Worm (Caenorhabditis elegans) whole organism, late embryonic: ENCODE results near the gene fbxa-115.

Source experiments
- C08G9.2 ChIP-seq: sonication (generic microtip); optimal IDR thresholded peaks from 2 replicates; lab custom pipeline; 2016; ENCODE audit warnings: mild to moderate bottlenecking, missing genetic modification characterization, moderate library complexity, missing compliant biosample characterization
- T23F11.4 ChIP-seq: fragments of 200-800 bp; sonication (Bioruptor generic); optimal IDR thresholded peaks from 2 replicates; lab custom pipeline; 2018; ENCODE audit warnings: mild to moderate bottlenecking, missing genetic modification characterization, missing compliant biosample characterization
- ahr-1 ChIP-seq: sonication (generic microtip); optimal IDR thresholded peaks from 2 replicates; lab custom pipeline; 2016; ENCODE audit warnings: missing genetic modification characterization, missing compliant biosample characterization
- ceh-2 ChIP-seq: sonication (generic microtip); optimal IDR thresholded peaks from 2 replicates; lab custom pipeline; 2016; ENCODE audit warnings: missing genotype, missing genetic modification characterization, missing compliant biosample characterization
- ceh-24 ChIP-seq: sonication (generic microtip); optimal IDR thresholded peaks from 2 replicates; lab custom pipeline; 2016; ENCODE audit warnings: mild to moderate bottlenecking, missing genetic modification characterization, missing compliant biosample characterization
- ceh-34 ChIP-seq: sonication (generic microtip); optimal IDR thresholded peaks from 2 replicates; lab custom pipeline; 2016; ENCODE audit warnings: mild to moderate bottlenecking, missing genetic modification characterization, missing compliant biosample characterization
- ceh-48 ChIP-seq: sonication (generic microtip); optimal IDR thresholded peaks from 2 replicates; lab custom pipeline; 2016; ENCODE audit warnings: missing genetic modification characterization, inconsistent platforms, missing compliant biosample characterization
- ceh-6 ChIP-seq: fragments of 200-800 bp; sonication (Bioruptor generic); optimal IDR thresholded peaks from 2 replicates; lab custom pipeline; 2018; ENCODE audit warnings: mild to moderate bottlenecking, missing genetic modification characterization, missing compliant biosample characterization
- dmd-4 ChIP-seq: sonication (generic microtip); optimal IDR thresholded peaks from 2 replicates; lab custom pipeline; 2016; ENCODE audit warnings: borderline replicate concordance, missing genetic modification characterization, missing compliant biosample characterization
- elt-2 ChIP-seq: sonication (generic microtip); optimal IDR thresholded peaks from 2 replicates; lab custom pipeline; 2016; ENCODE audit warnings: missing genetic modification reagents, missing genetic modification characterization, missing compliant biosample characterization
- elt-4 ChIP-seq: sonication (generic microtip); optimal IDR thresholded peaks from 2 replicates; lab custom pipeline; 2016; ENCODE audit warnings: missing genetic modification characterization, missing compliant biosample characterization
- eyg-1 ChIP-seq: sonication (generic microtip); optimal IDR thresholded peaks from 2 replicates; lab custom pipeline; 2016; ENCODE audit warnings: missing genotype, missing genetic modification characterization, missing compliant biosample characterization
- fax-1 ChIP-seq: sonication (generic microtip); optimal IDR thresholded peaks from 2 replicates; lab custom pipeline; 2016; ENCODE audit warnings: missing genotype, missing genetic modification characterization, missing compliant biosample characterization
- fkh-10 ChIP-seq: fragments of 150-350 bp; optimal IDR thresholded peaks from 2 replicates; lab custom pipeline; 2014; ENCODE audit warnings: missing biosample characterization, missing genetic modification reagents, missing genetic modification characterization
- fkh-6 ChIP-seq: sonication (generic microtip); optimal IDR thresholded peaks from 2 replicates; lab custom pipeline; 2016; ENCODE audit warnings: missing genetic modification characterization, missing compliant biosample characterization
- hlh-13 ChIP-seq: fragments of 200-800 bp; sonication (Bioruptor generic); optimal IDR thresholded peaks from 2 replicates; lab custom pipeline; 2018; ENCODE audit warnings: mild to moderate bottlenecking, missing genetic modification characterization, missing compliant biosample characterization
- hlh-6 ChIP-seq: sonication (generic microtip); optimal IDR thresholded peaks from 2 replicates; lab custom pipeline; 2016; ENCODE audit warnings: missing genotype, missing genetic modification characterization, missing compliant biosample characterization
- hlh-8 ChIP-seq: sonication (generic microtip); optimal IDR thresholded peaks from 2 replicates; lab custom pipeline; 2016; ENCODE audit warnings: missing genotype, missing genetic modification characterization, missing compliant biosample characterization
- nfya-1 ChIP-seq: sonication (generic microtip); optimal IDR thresholded peaks from 2 replicates; lab custom pipeline; 2017; ENCODE audit warnings: missing genetic modification characterization, mild to moderate bottlenecking, missing compliant biosample characterization, antibody characterized with exemption, moderate library complexity
- nhr-11 ChIP-seq: fragments of 150-350 bp; optimal IDR thresholded peaks from 2 replicates; lab custom pipeline; 2014; ENCODE audit warnings: missing biosample characterization, missing genetic modification characterization
- pax-1 ChIP-seq: fragments of 150-350 bp; optimal IDR thresholded peaks from 2 replicates; lab custom pipeline; 2014; ENCODE audit warnings: missing biosample characterization, missing genetic modification characterization
- rnt-1 ChIP-seq: sonication (generic microtip); optimal IDR thresholded peaks from 2 replicates; lab custom pipeline; 2016; ENCODE audit warnings: missing genetic modification characterization, missing compliant biosample characterization
- sdc-2 ChIP-seq: sonication (generic microtip); optimal IDR thresholded peaks from 2 replicates; lab custom pipeline; 2016; ENCODE audit warnings: missing genotype, missing genetic modification characterization, missing compliant biosample characterization
- syd-9 ChIP-seq: sonication (generic microtip); optimal IDR thresholded peaks from 2 replicates; lab custom pipeline; 2016; ENCODE audit warnings: mild to moderate bottlenecking, missing genetic modification characterization, moderate library complexity, missing compliant biosample characterization
- tbx-2 ChIP-seq: sonication (generic microtip); optimal IDR thresholded peaks from 2 replicates; lab custom pipeline; 2016; ENCODE audit warnings: missing genetic modification characterization, missing compliant biosample characterization
- ttx-3 ChIP-seq: sonication (generic microtip); optimal IDR thresholded peaks from 2 replicates; lab custom pipeline; 2016; ENCODE audit warnings: missing genetic modification reagents, missing genetic modification characterization, missing compliant biosample characterization
- unc-3 ChIP-seq, 2 experiments: fragments of 200-800 bp in 1 of 2; sonication (Bioruptor generic) in 1 of 2; sonication (generic microtip) in 1 of 2; conservative IDR thresholded peaks in 1 of 2; optimal IDR thresholded peaks in 1 of 2; 2 replicates each; pipeline versions ENCODE4 v1.3.6 to Lab custom; 2016 to 2022; ENCODE audit warnings: missing compliant biosample characterization in 2 of 2, missing genetic modification characterization in 2 of 2, missing genetic modification reagents in 1 of 2
- unc-86 ChIP-seq: sonication (generic microtip); optimal IDR thresholded peaks from 2 replicates; lab custom pipeline; 2016; ENCODE audit warnings: missing genetic modification characterization, missing compliant biosample characterization
- ztf-16 ChIP-seq: sonication (generic microtip); optimal IDR thresholded peaks from 2 replicates; lab custom pipeline; 2017; ENCODE audit warnings: missing genetic modification characterization, missing compliant biosample characterization

fbxa-115 gene

DNA sequence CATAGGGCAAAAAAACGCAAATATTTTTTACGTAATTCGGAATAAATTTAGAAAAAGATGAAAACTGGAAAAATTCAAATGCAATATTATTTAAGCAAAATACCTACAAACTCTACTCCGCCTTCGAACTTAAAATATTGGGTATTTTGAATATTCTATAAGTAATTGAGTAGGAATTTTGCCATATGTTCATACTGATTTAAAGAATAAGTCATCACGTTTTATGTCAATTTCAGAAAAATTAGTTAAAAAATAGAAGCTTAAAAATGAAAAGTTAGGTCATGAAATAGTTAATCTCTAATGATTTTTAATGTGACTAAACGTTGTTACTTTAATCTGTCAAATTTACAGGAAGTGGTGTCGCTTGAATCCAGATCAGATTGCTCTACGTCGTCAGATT is 40.5 kb downstream of the fbxa-115 start, which contains the start of gene F19B2.7:
F19B2.7 (plus strand) TSS at position 301 of the 400 bp plus-strand sequence.
- TF ChIP-seq hlh-8 (tag; lab: Kevin White, UChicago) (no peak), unc-3 (GFP tag; conservative IDR thresholded peaks at IDR 0.05; lab: Robert Waterston, UW) (no peak), unc-3 (tag; optimal IDR thresholded peaks at IDR 0.05; lab: Kevin White, UChicago) (no peak), nhr-11 (tag; lab: Kevin White, UChicago) (no peak), unc-86 (tag; lab: Kevin White, UChicago) (no peak), fkh-6 (tag; lab: Kevin White, UChicago) (no peak), ahr-1 (tag; lab: Kevin White, UChicago) (no peak), T23F11.4 (GFP tag; lab: Kevin White, UChicago) (no peak), ceh-34 (tag; lab: Kevin White, UChicago) (no peak), elt-2 (tag; lab: Kevin White, UChicago) (no peak), fax-1 (tag; lab: Kevin White, UChicago) (no peak)

DNA sequence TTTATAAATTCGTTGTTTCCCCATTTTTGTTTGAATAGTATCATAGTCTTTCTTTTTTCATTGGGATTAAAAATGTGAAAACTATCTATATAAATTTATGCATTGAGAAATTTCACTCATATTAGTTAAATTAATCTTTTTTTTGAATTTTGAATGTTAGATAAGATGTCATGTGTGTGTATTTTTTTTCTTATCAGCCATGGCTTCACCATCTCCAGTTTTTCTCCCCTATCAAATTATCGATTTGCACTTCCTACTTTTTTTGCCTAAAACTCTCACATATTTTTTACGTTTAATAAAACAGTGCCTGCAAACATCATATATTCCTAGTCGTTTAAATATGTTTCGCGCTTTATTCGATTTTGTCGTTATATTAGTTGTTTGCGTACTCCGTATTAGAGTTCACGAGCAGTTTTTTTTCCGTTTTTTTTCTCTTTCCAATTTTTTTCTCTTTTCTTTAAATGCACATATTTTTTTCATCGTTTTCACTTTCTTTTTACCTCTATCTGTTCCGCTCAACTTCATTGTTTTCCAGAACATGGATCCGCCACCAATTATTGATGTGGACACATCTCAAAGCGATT is 44.2 kb downstream of the fbxa-115 start, which contains the start of gene Y113G7A.13:
Y113G7A.13 (plus strand) TSS at position 534 of the 584 bp plus-strand sequence.
- TF ChIP-seq fkh-10 (GFP tag; lab: Kevin White, UChicago), result no peak
- peak; percentile 42 for TF ChIP-seq elt-2 (tag; lab: Kevin White, UChicago)

DNA sequence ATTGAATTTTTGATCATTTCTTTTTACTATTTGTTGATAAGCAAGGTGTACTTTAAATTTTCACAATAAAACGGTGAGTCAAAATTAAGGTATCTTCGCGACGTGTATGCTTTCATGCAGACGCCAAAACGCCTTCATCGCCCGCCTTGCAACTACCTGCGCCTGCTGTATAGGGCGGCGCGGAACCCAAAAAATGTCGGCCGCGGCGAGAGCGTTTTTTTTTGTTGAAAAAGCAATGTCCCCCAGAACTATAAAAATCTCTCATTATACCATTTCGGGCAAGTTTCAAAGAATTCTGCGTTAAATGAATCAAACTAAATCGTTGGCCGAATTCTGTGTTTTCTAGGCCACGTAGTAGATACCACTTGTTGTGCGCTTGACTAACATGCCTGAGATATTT is 48.2 kb downstream of the fbxa-115 start:
- no peak for TF ChIP-seq ceh-24 (tag; lab: Kevin White, UChicago)
- no peak for TF ChIP-seq ztf-16 (tag; lab: Kevin White, UChicago)
- no peak for TF ChIP-seq syd-9 (tag; lab: Kevin White, UChicago)
- TF ChIP-seq ceh-2, result no peak
- TF ChIP-seq hlh-13 (GFP tag; lab: Kevin White, UChicago), result no peak
- TF ChIP-seq pax-1 (tag; lab: Kevin White, UChicago), result no peak
- TF ChIP-seq nhr-11 (tag; lab: Kevin White, UChicago), result no peak
- TF ChIP-seq sdc-2 (tag; lab: Kevin White, UChicago), result no peak
- no peak for TF ChIP-seq rnt-1
- no peak for TF ChIP-seq hlh-6 (tag; lab: Kevin White, UChicago)
- TF ChIP-seq unc-3 (GFP tag; conservative IDR thresholded peaks at IDR 0.05; lab: Robert Waterston, UW), result no peak
- TF ChIP-seq unc-3 (tag; optimal IDR thresholded peaks at IDR 0.05; lab: Kevin White, UChicago), result no peak
- TF ChIP-seq dmd-4 (tag; lab: Kevin White, UChicago), result no peak
- TF ChIP-seq elt-4 (tag; lab: Kevin White, UChicago), result no peak
- no peak for TF ChIP-seq nfya-1 (tag; lab: Kevin White, UChicago)
- TF ChIP-seq ahr-1 (tag; lab: Kevin White, UChicago), result no peak
- TF ChIP-seq tbx-2 (tag; lab: Kevin White, UChicago), result no peak
- TF ChIP-seq ceh-6, result no peak
- no peak for TF ChIP-seq ceh-34 (tag; lab: Kevin White, UChicago)
- no peak for TF ChIP-seq ttx-3 (tag; lab: Kevin White, UChicago)

DNA sequence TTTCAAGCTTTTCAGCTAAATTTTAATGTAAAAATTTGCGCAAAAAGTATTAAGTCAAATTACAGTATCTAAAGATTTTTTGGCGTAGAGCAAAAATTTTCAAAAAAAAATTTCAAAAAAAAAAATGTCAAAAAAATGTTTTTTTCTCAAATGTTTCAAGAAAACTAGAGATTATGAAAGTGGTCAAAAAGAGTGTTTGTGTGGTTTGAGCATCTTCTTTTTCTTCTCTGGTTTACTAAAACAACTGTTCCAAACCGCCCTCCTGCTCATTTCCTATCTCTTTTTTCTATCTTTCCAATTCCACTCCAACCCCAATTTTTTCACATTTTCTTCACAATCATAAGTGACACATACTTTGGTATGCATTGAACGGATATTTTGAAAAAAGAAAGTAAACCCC is 49.7 kb downstream of the fbxa-115 start, which contains the start of gene Y113G7A.12:
Y113G7A.12 (plus strand) TSS at position 301 of the 400 bp plus-strand sequence.
- no peak for TF ChIP-seq eyg-1 (tag; lab: Kevin White, UChicago)
- no peak for TF ChIP-seq C08G9.2
- TF ChIP-seq ceh-48 (tag; lab: Kevin White, UChicago), result no peak
- no peak for TF ChIP-seq ztf-16 (tag; lab: Kevin White, UChicago)
